Fruit fly (Drosophila melanogaster): ENCODE data around the gene CG15172.

The CG15172 gene

DNA sequence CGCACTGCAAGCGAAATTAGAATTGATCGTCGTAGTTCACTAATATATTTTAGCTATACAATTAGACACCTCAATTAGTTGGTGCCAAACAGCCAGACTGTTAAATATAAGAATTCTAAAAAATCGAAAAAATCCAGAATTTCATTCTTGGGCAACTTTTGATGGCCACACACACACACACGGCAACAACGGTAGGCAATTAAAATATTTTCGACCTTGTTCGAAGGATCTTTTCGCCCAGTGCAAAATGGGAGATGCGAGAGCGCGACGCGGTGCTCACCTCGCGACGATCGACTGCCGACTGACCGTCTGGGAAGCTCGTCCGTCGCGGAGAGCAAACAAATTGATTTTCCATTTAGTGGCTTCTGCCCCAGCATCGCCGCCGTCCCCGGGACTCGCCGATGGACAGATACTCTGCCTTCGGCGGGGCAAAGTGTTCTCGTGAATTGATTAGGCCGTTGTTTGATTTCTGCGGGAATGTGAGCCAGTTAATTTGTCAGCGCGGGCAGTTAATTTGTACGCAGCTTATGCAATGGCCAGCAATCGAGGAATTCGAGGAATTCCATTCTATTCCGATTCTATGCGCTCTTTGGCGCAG, 47.4 kb downstream of the CG15172 start, which contains the start of gene CG10702 (continued):
- TF ChIP-seq ci (GFP tag; IDR thresholded peaks at IDR 0.05) (no peak; the same call in 2 of the 3 replicates), Ada2b (GFP tag; IDR thresholded peaks at IDR 0.05) (peak; percentile 28; the same call in 1 of the 2 replicates), chm (GFP tag; IDR thresholded peaks at IDR 0.05) (no peak), CG14050 (GFP tag; IDR thresholded peaks at IDR 0.05) (no peak), CG2116 (GFP tag; optimal IDR thresholded peaks at IDR 0.05) (no peak), grn (GFP tag; optimal IDR thresholded peaks at IDR 0.05) (no peak), zfh2 (GFP tag; optimal IDR thresholded peaks at IDR 0.05) (peak; percentile 31), CG17186 (GFP tag; optimal IDR thresholded peaks at IDR 0.05) (no peak), ssp (GFP tag; IDR thresholded peaks at IDR 0.05) (no peak), tgo (GFP tag; IDR thresholded peaks at IDR 0.05) (peak; percentile 18; the same call in 1 of the 3 replicates), CG11504 (tag; optimal IDR thresholded peaks at IDR 0.05) (peak; percentile 42), lmd (GFP tag; IDR thresholded peaks at IDR 0.05) (peak; percentile 28), CG8359 (GFP tag; optimal IDR thresholded peaks at IDR 0.05; ENCODE audit: borderline replicate concordance) (no peak), Dek (tag; optimal IDR thresholded peaks at IDR 0.05) (no peak), cwo (GFP tag; optimal IDR thresholded peaks at IDR 0.05) (no peak), CG3163 (GFP tag; optimal IDR thresholded peaks at IDR 0.05) (no peak), Med (GFP tag) (peak; percentile 70), Hsf (GFP tag; optimal IDR thresholded peaks at IDR 0.05) (no peak), corto (GFP tag; optimal IDR thresholded peaks at IDR 0.05) (no peak), CG34376 (GFP tag; optimal IDR thresholded peaks at IDR 0.05) (no peak), crol (GFP tag; IDR thresholded peaks at IDR 0.05) (no peak), CG11247 (GFP tag; IDR thresholded peaks at IDR 0.05) (no peak), CG2202 (tag; optimal IDR thresholded peaks at IDR 0.05) (no peak), CG2120 (GFP tag; optimal IDR thresholded peaks at IDR 0.05) (peak; percentile 33), CG11398 (GFP tag; optimal IDR thresholded peaks at IDR 0.05) (no peak), grau (tag; optimal IDR thresholded peaks at IDR 0.05) (no peak), CG9215 (GFP tag; IDR thresholded peaks at IDR 0.05) (0 out of 2 replicates have a peak, but pooled peaks have one; percentile 8), CG2199 (GFP tag; IDR thresholded peaks at IDR 0.05) (0 out of 3 replicates have a peak, but pooled peaks have one; percentile 20), NfI (GFP tag; optimal IDR thresholded peaks at IDR 0.05) (no peak), CG1529 (GFP tag; optimal IDR thresholded peaks at IDR 0.05) (no peak), bcd (GFP tag; optimal IDR thresholded peaks at IDR 0.05) (peak; percentile 20), CG2712 (tag; optimal IDR thresholded peaks at IDR 0.05) (no peak), dmrt11E (tag; optimal IDR thresholded peaks at IDR 0.05) (no peak), hkb (optimal IDR thresholded peaks at IDR 0.05) (no peak), hkb (GFP tag; IDR thresholded peaks at IDR 0.05) (no peak), CG10959 (GFP tag; IDR thresholded peaks at IDR 0.05) (no peak), CG9932 (GFP tag; IDR thresholded peaks at IDR 0.05) (0 out of 2 replicates have a peak, but pooled peaks have one; percentile 13), caup (GFP tag; optimal IDR thresholded peaks at IDR 0.05; ENCODE audit: severe bottlenecking) (no peak), Blimp-1 (GFP tag; optimal IDR thresholded peaks at IDR 0.05) (no peak), CG10543 (GFP tag; optimal IDR thresholded peaks at IDR 0.05) (no peak), amos (GFP tag; IDR thresholded peaks at IDR 0.05; ENCODE audit: partially characterized antibody) (peak; percentile 17; the same call in 1 of the 2 replicates), h (optimal IDR thresholded peaks at IDR 0.05) (no peak), CG17612 (GFP tag; IDR thresholded peaks at IDR 0.05) (no peak), aop (GFP tag; IDR thresholded peaks at IDR 0.05) (no peak), toy (GFP tag; IDR thresholded peaks at IDR 0.05) (no peak), scrt (GFP tag; optimal IDR thresholded peaks at IDR 0.05) (no peak), otp (GFP tag; IDR thresholded peaks at IDR 0.05) (0 out of 3 replicates have a peak, but pooled peaks have one; percentile 19), CG13424 (tag; optimal IDR thresholded peaks at IDR 0.05) (no peak), Hr51 (GFP tag; optimal IDR thresholded peaks at IDR 0.05) (no peak), HmgD (GFP tag; optimal IDR thresholded peaks at IDR 0.05) (no peak), CG11695 (GFP tag; IDR thresholded peaks at IDR 0.05) (no peak)
